Worm (Caenorhabditis elegans) whole organism, young adult: Measurements from ENCODE around the gene sup-12.

Experiments
- K11D2.4 ChIP-seq: fragments of 200-800 bp; sonication (Bioruptor generic); IDR thresholded peaks from 2 replicates; pipeline ENCODE4 v1.3.6; 2022; ENCODE audit warnings: missing genetic modification reagents, missing genetic modification characterization, missing compliant biosample characterization
- Y53F4B.3 ChIP-seq: fragments of 200-800 bp; sonication (Bioruptor generic); IDR thresholded peaks from 2 replicates; pipeline ENCODE4 v1.3.6; 2022; ENCODE audit warnings: missing genetic modification reagents, missing genetic modification characterization, missing compliant biosample characterization
- cebp-1 ChIP-seq, 2 experiments: fragments of 200-800 bp in 1 of 2; sonication (Bioruptor generic) in 1 of 2; sonication (generic microtip) in 1 of 2; IDR thresholded peaks in 1 of 2; optimal IDR thresholded peaks in 1 of 2; 2 replicates each; pipeline versions ENCODE4 v1.3.6 to Lab custom; 2017 to 2022; ENCODE audit warnings: missing compliant biosample characterization in 2 of 2, missing genetic modification characterization in 2 of 2, mild to moderate bottlenecking in 1 of 2, missing genetic modification reagents in 1 of 2, moderate library complexity in 1 of 2
- cebp-2 ChIP-seq: fragments of 200-800 bp; sonication (Bioruptor generic); IDR thresholded peaks from 2 replicates; pipeline ENCODE4 v1.3.6; 2022; ENCODE audit warnings: missing genetic modification characterization, missing compliant biosample characterization
- ceh-79 ChIP-seq: sonication (generic microtip); optimal IDR thresholded peaks from 2 replicates; lab custom pipeline; 2017; ENCODE audit warnings: mild to moderate bottlenecking, missing genetic modification characterization, missing compliant biosample characterization
- lag-1 ChIP-seq: fragments of 200-800 bp; sonication (Bioruptor generic); IDR thresholded peaks from 2 replicates; pipeline ENCODE4 v1.3.6; 2022; ENCODE audit warnings: missing genetic modification reagents, missing genetic modification characterization, missing compliant biosample characterization
- lin-35 ChIP-seq, 3 experiments: fragments of 150-350 bp in 2 of 3; sonication (generic microtip) in 1 of 3; optimal IDR thresholded peaks; 2 replicates each; lab custom pipeline; 2014 to 2018; ENCODE audit warnings: missing biosample characterization in 3 of 3, missing genetic modification characterization in 3 of 3, missing genetic modification reagents in 3 of 3
- mcd-1 ChIP-seq: fragments of 200-800 bp; sonication (Bioruptor generic); IDR thresholded peaks from 2 replicates; pipeline ENCODE4 v1.3.6; 2022; ENCODE audit warnings: missing genetic modification reagents, missing genetic modification characterization, missing compliant biosample characterization
- mel-28 ChIP-seq: sonication (generic microtip); optimal IDR thresholded peaks from 2 replicates; lab custom pipeline; 2016; ENCODE audit warnings: borderline replicate concordance, mild to moderate bottlenecking, missing genetic modification characterization, missing compliant biosample characterization
- nhr-80 ChIP-seq: sonication (generic microtip); optimal IDR thresholded peaks from 2 replicates; lab custom pipeline; 2016; ENCODE audit warnings: missing genetic modification characterization, missing compliant biosample characterization
- sea-2 ChIP-seq: fragments of 200-800 bp; sonication (Bioruptor generic); IDR thresholded peaks from 2 replicates; pipeline ENCODE4 v1.3.6; 2022; ENCODE audit warnings: missing genetic modification characterization, missing compliant biosample characterization
- snpc-1.1 ChIP-seq: sonication (generic microtip); optimal IDR thresholded peaks from 2 replicates; lab custom pipeline; 2017; ENCODE audit warnings: missing genetic modification characterization, mild to moderate bottlenecking, missing compliant biosample characterization, antibody characterized with exemption, moderate library complexity, missing genotype, missing genetic modification reagents; ENCODE audit not compliant: insufficient read depth
- unc-62 ChIP-seq: fragments of 150-350 bp; optimal IDR thresholded peaks from 2 replicates; lab custom pipeline; 2014; ENCODE audit warnings: missing biosample characterization, missing genetic modification reagents, missing genetic modification characterization

- no peak for TF ChIP-seq lin-35 (GFP tag; optimal IDR thresholded peaks at IDR 0.05; lab: Kevin White, UChicago)
- no peak for TF ChIP-seq mel-28 (tag; lab: Kevin White, UChicago)
- TF ChIP-seq sea-2 (GFP tag; lab: Robert Waterston, UW): no peak
- no peak for TF ChIP-seq lag-1 (GFP tag; lab: Robert Waterston, UW)
- no peak for TF ChIP-seq ceh-79 (tag; lab: Kevin White, UChicago)
- TF ChIP-seq unc-62 (GFP tag; lab: Kevin White, UChicago): no peak
- no peak for TF ChIP-seq snpc-1.1 (tag; lab: Kevin White, UChicago)
- no peak for TF ChIP-seq cebp-1 (GFP tag; IDR thresholded peaks at IDR 0.05; lab: Robert Waterston, UW)
- TF ChIP-seq cebp-1 (tag; optimal IDR thresholded peaks at IDR 0.05; lab: Kevin White, UChicago): no peak
- no peak for TF ChIP-seq cebp-2
- TF ChIP-seq nhr-80 (tag; lab: Kevin White, UChicago): no peak
- no peak for TF ChIP-seq mcd-1
- TF ChIP-seq K11D2.4 (GFP tag; lab: Robert Waterston, UW): no peak
- TF ChIP-seq Y53F4B.3: no peak
Observed at ce11 chrX:3942267-3942666, 37.9 kb downstream of the sup-12 start, which contains the start of gene T19D2.13.
